Fruit fly (Drosophila melanogaster) whole organism, embryonic: ENCODE measurements around the gene CG13114.

Experiments used
- Ada2b ChIP-seq: fragments of 200-800 bp; sonication (Bioruptor generic); IDR thresholded peaks from 2 replicates; pipeline ENCODE4 v1.3.6; 2022; ENCODE audit warnings: missing biosample characterization, missing genetic modification characterization
- Adf1 ChIP-seq: fragments of 200-800 bp; sonication (Bioruptor generic); IDR thresholded peaks from 2 replicates; pipeline ENCODE4 v1.3.6; 2022; ENCODE audit warnings: missing biosample characterization, missing genetic modification characterization
- Antp ChIP-seq: fragments of 200-800 bp; sonication (Bioruptor generic); optimal IDR thresholded peaks from 3 replicates; lab custom pipeline; 2016; ENCODE audit warnings: missing biosample characterization, missing genetic modification characterization
- CG10274 ChIP-seq: fragments of 200-800 bp; sonication (Bioruptor generic); optimal IDR thresholded peaks from 3 replicates; lab custom pipeline; 2017; ENCODE audit warnings: missing biosample characterization, mild to moderate bottlenecking, missing genetic modification characterization
- CG10462 ChIP-seq: fragments of 200-800 bp; sonication (Bioruptor generic); optimal IDR thresholded peaks from 2 replicates; lab custom pipeline; 2016; ENCODE audit warnings: missing biosample characterization, missing genetic modification characterization
- CG11093 ChIP-seq: fragments of 200-800 bp; sonication (Bioruptor generic); IDR thresholded peaks from 3 replicates; pipeline ENCODE4 v1.3.6; 2022; ENCODE audit warnings: missing biosample characterization, missing genetic modification characterization
- CG14667 ChIP-seq: fragments of 200-800 bp; sonication (Bioruptor generic); IDR thresholded peaks from 2 replicates; pipeline ENCODE4 v1.3.6; 2022; ENCODE audit warnings: missing biosample characterization, missing genetic modification characterization
- CG15269 ChIP-seq: fragments of 200-800 bp; sonication (Bioruptor generic); optimal IDR thresholded peaks from 2 replicates; lab custom pipeline; 2018; ENCODE audit warnings: missing biosample characterization, mild to moderate bottlenecking, missing genetic modification characterization, moderate library complexity
- CG17568 ChIP-seq: fragments of 200-800 bp; sonication (Bioruptor generic); optimal IDR thresholded peaks from 2 replicates; lab custom pipeline; 2018; ENCODE audit warnings: missing biosample characterization, mild to moderate bottlenecking, missing genetic modification characterization, moderate library complexity
- CG17912 ChIP-seq: fragments of 200-800 bp; sonication (Bioruptor generic); optimal IDR thresholded peaks from 2 replicates; lab custom pipeline; 2018; ENCODE audit warnings: missing biosample characterization, mild to moderate bottlenecking, missing genetic modification characterization
- CG2678 ChIP-seq: fragments of 200-800 bp; sonication (Bioruptor generic); optimal IDR thresholded peaks from 3 replicates; lab custom pipeline; 2019; ENCODE audit warnings: missing biosample characterization, mild to moderate bottlenecking, missing genetic modification characterization, moderate library complexity
- CG3281 ChIP-seq: fragments of 200-800 bp; sonication (Bioruptor generic); optimal IDR thresholded peaks from 3 replicates; lab custom pipeline; 2017; ENCODE audit warnings: missing biosample characterization, mild to moderate bottlenecking, missing genetic modification characterization
- CG3407 ChIP-seq: fragments of 200-800 bp; sonication (Bioruptor generic); optimal IDR thresholded peaks from 2 replicates; lab custom pipeline; 2018; ENCODE audit warnings: missing biosample characterization, mild to moderate bottlenecking, missing genetic modification characterization
- CG7745 ChIP-seq: fragments of 200-800 bp; sonication (Bioruptor generic); optimal IDR thresholded peaks from 2 replicates; lab custom pipeline; 2018; ENCODE audit warnings: missing biosample characterization, mild to moderate bottlenecking, missing genetic modification characterization, moderate library complexity
- CG8290 ChIP-seq, 3 experiments: fragments of 200-800 bp; sonication (Bioruptor generic); optimal IDR thresholded peaks; 2 replicates each; lab custom pipeline; 2016 to 2019; ENCODE audit warnings: missing biosample characterization in 3 of 3, missing genetic modification characterization in 3 of 3, mild to moderate bottlenecking in 2 of 3, moderate library complexity in 1 of 3
- CG9437 ChIP-seq: fragments of 200-800 bp; sonication (Bioruptor generic); optimal IDR thresholded peaks from 2 replicates; lab custom pipeline; 2018; ENCODE audit warnings: missing biosample characterization, mild to moderate bottlenecking, missing genetic modification characterization
- Drgx ChIP-seq: fragments of 200-800 bp; sonication (Bioruptor generic); IDR thresholded peaks from 2 replicates; pipeline ENCODE4 v1.3.6; 2022; ENCODE audit warnings: missing biosample characterization, missing genetic modification characterization
- Eip74EF ChIP-seq, 2 experiments: fragments of 200-800 bp in 1 of 2; fragments of >200 bp in 1 of 2; sonication (Bioruptor generic) in 1 of 2; optimal IDR thresholded peaks; 2 replicates each; lab custom pipeline; 2017 to 2019; ENCODE audit warnings: missing biosample characterization in 2 of 2, missing genetic modification characterization in 2 of 2, mild to moderate bottlenecking in 1 of 2, moderate library complexity in 1 of 2
- HmgD ChIP-seq: fragments of 200-800 bp; sonication (Bioruptor generic); optimal IDR thresholded peaks from 3 replicates; lab custom pipeline; 2016; ENCODE audit warnings: missing biosample characterization, missing genetic modification characterization
- Hmr ChIP-seq: fragments of 200-800 bp; sonication (Bioruptor generic); optimal IDR thresholded peaks from 3 replicates; lab custom pipeline; 2017; ENCODE audit warnings: mild to moderate bottlenecking, missing biosample characterization, missing genetic modification reagents, missing genetic modification characterization
- Med ChIP-seq: fragments of 200-800 bp; sonication (Bioruptor generic); peaks from one replicate; lab custom pipeline; 2016; ENCODE audit warnings: missing biosample characterization, missing genetic modification characterization, mild to moderate bottlenecking, inconsistent platforms, moderate library complexity
- Mes4 ChIP-seq: fragments of 200-800 bp; sonication (Bioruptor generic); optimal IDR thresholded peaks from 2 replicates; lab custom pipeline; 2016; ENCODE audit warnings: missing biosample characterization, missing genetic modification characterization
- Myb ChIP-seq: fragments of 200-800 bp; sonication (Bioruptor generic); optimal IDR thresholded peaks from 2 replicates; lab custom pipeline; 2016; ENCODE audit warnings: missing biosample characterization, missing genetic modification characterization
- Optix ChIP-seq: fragments of 200-800 bp; sonication (Bioruptor generic); IDR thresholded peaks from 3 replicates; pipeline ENCODE4 v1.3.6; 2022; ENCODE audit warnings: missing biosample characterization, missing genetic modification characterization
- ab ChIP-seq: fragments of 200-800 bp; sonication (Bioruptor generic); optimal IDR thresholded peaks from 2 replicates; lab custom pipeline; 2016; ENCODE audit warnings: missing biosample characterization, missing genetic modification characterization
- bab2 ChIP-seq: fragments of 200-800 bp; sonication (Bioruptor generic); optimal IDR thresholded peaks from 2 replicates; lab custom pipeline; 2016; ENCODE audit warnings: missing biosample characterization, missing genetic modification characterization
- br ChIP-seq: fragments of >200 bp; optimal IDR thresholded peaks from 2 replicates; lab custom pipeline; 2017
- chn ChIP-seq: fragments of 200-800 bp; sonication (Bioruptor generic); optimal IDR thresholded peaks from 2 replicates; lab custom pipeline; 2016; ENCODE audit warnings: missing biosample characterization, missing genetic modification characterization
- ci ChIP-seq: fragments of 200-800 bp; sonication (Bioruptor generic); IDR thresholded peaks from 3 replicates; pipeline ENCODE4 v1.3.6; 2022; ENCODE audit warnings: missing biosample characterization, missing genetic modification characterization
- dati ChIP-seq: fragments of 200-800 bp; sonication (Bioruptor generic); IDR thresholded peaks from 2 replicates; pipeline ENCODE4 v1.3.6; 2022; ENCODE audit warnings: missing biosample characterization, missing genetic modification characterization
- esg ChIP-seq: fragments of 200-800 bp; sonication (Bioruptor generic); conservative IDR thresholded peaks from 2 replicates; pipeline ENCODE4 v1.3.6; 2022; ENCODE audit warnings: missing biosample characterization, missing genetic modification characterization
- exex ChIP-seq: fragments of 200-800 bp; sonication (Bioruptor generic); optimal IDR thresholded peaks from 4 replicates; lab custom pipeline; 2018; ENCODE audit warnings: missing biosample characterization, mild to moderate bottlenecking, missing genetic modification characterization, moderate library complexity
- fru ChIP-seq: fragments of >200 bp; optimal IDR thresholded peaks from 2 replicates; lab custom pipeline; 2017
- ftz-f1 ChIP-seq: fragments of 200-800 bp; sonication (Bioruptor generic); optimal IDR thresholded peaks from 2 replicates; lab custom pipeline; 2016; ENCODE audit warnings: missing biosample characterization, missing genetic modification characterization
- fu2 ChIP-seq: fragments of 200-800 bp; sonication (Bioruptor generic); optimal IDR thresholded peaks from 2 replicates; lab custom pipeline; 2016; ENCODE audit warnings: missing biosample characterization, missing genetic modification characterization
- gro ChIP-seq: fragments of 200-800 bp; sonication (Bioruptor generic); optimal IDR thresholded peaks from 2 replicates; lab custom pipeline; 2016; ENCODE audit warnings: missing biosample characterization, missing genetic modification characterization
- gsb-n ChIP-seq: fragments of 200-800 bp; sonication (Bioruptor generic); optimal IDR thresholded peaks from 3 replicates; lab custom pipeline; 2018; ENCODE audit warnings: missing biosample characterization, mild to moderate bottlenecking, missing genetic modification characterization
- hb ChIP-seq: fragments of 200-800 bp; sonication (Bioruptor generic); IDR thresholded peaks from 3 replicates; pipeline ENCODE4 v1.3.6; 2022; ENCODE audit warnings: missing biosample characterization, missing genetic modification characterization; ENCODE audit not compliant: partially characterized antibody
- lab ChIP-seq: fragments of 200-800 bp; sonication (Bioruptor generic); optimal IDR thresholded peaks from 3 replicates; lab custom pipeline; 2017; ENCODE audit warnings: missing biosample characterization, missing genetic modification characterization, mild to moderate bottlenecking, moderate library complexity, missing genetic modification reagents
- mirr ChIP-seq: fragments of 200-800 bp; sonication (Bioruptor generic); optimal IDR thresholded peaks from 3 replicates; lab custom pipeline; 2018; ENCODE audit warnings: missing biosample characterization, mild to moderate bottlenecking, missing genetic modification characterization
- nom ChIP-seq: fragments of 200-800 bp; sonication (Bioruptor generic); optimal IDR thresholded peaks from 2 replicates; lab custom pipeline; 2017; ENCODE audit warnings: missing biosample characterization, missing genetic modification characterization, mild to moderate bottlenecking, moderate library complexity, missing genetic modification reagents
- oc ChIP-seq: fragments of 200-800 bp; sonication (Bioruptor generic); optimal IDR thresholded peaks from 2 replicates; lab custom pipeline; 2018; ENCODE audit warnings: missing biosample characterization, mild to moderate bottlenecking, missing genetic modification characterization, moderate library complexity
- pita ChIP-seq: fragments of 200-800 bp; sonication (Bioruptor generic); optimal IDR thresholded peaks from 2 replicates; lab custom pipeline; 2017; ENCODE audit warnings: missing biosample characterization, mild to moderate bottlenecking, missing genetic modification characterization
- scrt ChIP-seq: fragments of 200-800 bp; sonication (Bioruptor generic); optimal IDR thresholded peaks from 2 replicates; lab custom pipeline; 2018; ENCODE audit warnings: missing biosample characterization, mild to moderate bottlenecking, missing genetic modification characterization, moderate library complexity
- sens-2 ChIP-seq: fragments of 200-800 bp; sonication (Bioruptor generic); IDR thresholded peaks from 2 replicates; pipeline ENCODE4 v1.3.6; 2022; ENCODE audit warnings: missing biosample characterization, missing genetic modification characterization
- sim ChIP-seq: fragments of 200-800 bp; sonication (Bioruptor generic); IDR thresholded peaks from 2 replicates; pipeline ENCODE4 v1.3.6; 2022; ENCODE audit warnings: missing biosample characterization, missing genetic modification characterization
- tin ChIP-seq: fragments of 200-800 bp; sonication (Bioruptor generic); optimal IDR thresholded peaks from 3 replicates; lab custom pipeline; 2016; ENCODE audit warnings: missing biosample characterization, missing genetic modification characterization
- unpg ChIP-seq: fragments of 200-800 bp; sonication (Bioruptor generic); optimal IDR thresholded peaks from 3 replicates; lab custom pipeline; 2018; ENCODE audit warnings: missing biosample characterization, mild to moderate bottlenecking, missing genetic modification characterization, moderate library complexity
- vvl ChIP-seq: fragments of 200-800 bp; sonication (Bioruptor generic); IDR thresholded peaks from 2 replicates; pipeline ENCODE4 v1.3.6; 2022; ENCODE audit warnings: missing biosample characterization, missing genetic modification characterization

Gene CG13114

DNA sequence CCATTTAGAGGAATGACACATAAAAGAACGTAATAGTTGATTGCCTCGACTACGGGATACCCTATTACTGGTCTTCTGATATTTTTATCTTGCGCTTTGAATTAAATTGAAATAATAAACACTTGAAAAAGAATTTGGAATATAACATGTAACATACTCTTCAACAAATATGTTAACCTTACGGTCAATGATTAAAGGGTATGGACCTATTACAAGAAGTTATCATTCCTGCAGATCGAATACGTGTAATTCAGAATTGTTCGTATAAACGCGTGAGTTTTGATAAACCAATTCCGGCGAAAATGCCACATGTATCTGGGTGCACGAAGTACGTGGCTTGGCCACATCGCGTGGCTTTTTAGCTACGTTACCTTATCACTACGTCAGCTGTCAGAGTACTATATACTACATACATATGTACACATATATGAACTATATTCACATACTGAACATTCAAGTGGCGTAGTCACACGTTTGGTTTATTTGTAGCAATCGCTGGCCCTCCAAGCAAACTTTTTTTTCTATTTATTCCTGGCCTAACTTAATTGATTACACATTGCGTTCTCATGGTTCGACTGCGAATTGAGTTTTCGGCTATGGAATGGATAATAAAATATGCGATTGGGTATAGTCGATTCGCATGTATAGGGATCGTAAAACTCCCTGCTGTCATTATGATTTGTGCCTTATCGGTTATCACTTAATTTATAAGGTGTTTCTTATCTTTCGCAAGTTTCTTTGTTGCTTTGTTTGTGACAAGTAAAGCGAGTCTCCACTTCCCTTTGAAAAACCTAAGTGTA, 47.2 kb upstream of the CG13114 start (continued):
- TF ChIP-seq mirr (GFP tag; lab: Kevin White, UChicago), result peak; percentile 83
- no peak for TF ChIP-seq Mes4 (GFP tag; lab: Kevin White, UChicago)
- TF ChIP-seq Hmr, result peak; percentile 40
- no peak for TF ChIP-seq gsb-n (tag; lab: Kevin White, UChicago)
- TF ChIP-seq CG11093 (GFP tag; lab: Robert Waterston, UW), result peak; percentile 46; the same call in 1 of the 3 replicates
- TF ChIP-seq Myb (GFP tag; lab: Kevin White, UChicago), result peak; percentile 27
- TF ChIP-seq vvl, result peak; percentile 84
- TF ChIP-seq chn (GFP tag; lab: Kevin White, UChicago), result peak; percentile 12
- peak; percentile 58 for TF ChIP-seq Ada2b
- no peak for TF ChIP-seq fru
- no peak for TF ChIP-seq fu2
- peak; percentile 76 for TF ChIP-seq bab2 (GFP tag; lab: Kevin White, UChicago)
- peak in 1 of 2 experiments; percentile 60 for TF ChIP-seq Eip74EF (GFP tag; optimal IDR thresholded peaks at IDR 0.05; lab: Kevin White, UChicago)
- peak; percentile 20 for TF ChIP-seq scrt (GFP tag; lab: Kevin White, UChicago)
- 0 out of 2 replicates have a peak, but pooled peaks have one; percentile 9 for TF ChIP-seq CG14667 (GFP tag; lab: Robert Waterston, UW)
- TF ChIP-seq ci (GFP tag; lab: Robert Waterston, UW), result peak; percentile 57; the same call in 2 of the 3 replicates
- no peak for TF ChIP-seq hb (GFP tag; lab: Robert Waterston, UW)
- TF ChIP-seq pita (GFP tag; lab: Kevin White, UChicago), result no peak
- peak; percentile 32 for TF ChIP-seq CG15269 (tag; lab: Kevin White, UChicago)
- TF ChIP-seq CG17912 (GFP tag; lab: Kevin White, UChicago), result no peak
- no peak for TF ChIP-seq CG7745 (tag; lab: Kevin White, UChicago)
- TF ChIP-seq unpg, result peak; percentile 46
- TF ChIP-seq CG2678 (tag; lab: Kevin White, UChicago), result peak; percentile 78
- TF ChIP-seq CG10274, result peak; percentile 37
- TF ChIP-seq sens-2 (GFP tag; lab: Robert Waterston, UW), result no peak
- peak; percentile 45; the same call in 1 of the 2 replicates for TF ChIP-seq sim (GFP tag; lab: Robert Waterston, UW)
- TF ChIP-seq ab (GFP tag; lab: Kevin White, UChicago), result no peak
- TF ChIP-seq HmgD (GFP tag; lab: Kevin White, UChicago), result no peak
- TF ChIP-seq CG3407 (GFP tag; lab: Kevin White, UChicago), result no peak
- peak; percentile 91 for TF ChIP-seq Med
- no peak for TF ChIP-seq Optix
- TF ChIP-seq Drgx, result peak; percentile 43
- TF ChIP-seq gro (GFP tag; lab: Kevin White, UChicago), result peak; percentile 52
- TF ChIP-seq CG17568 (GFP tag; lab: Kevin White, UChicago), result peak; percentile 0
- peak; percentile 3 for TF ChIP-seq Antp
- peak; percentile 20 for TF ChIP-seq CG10462
- peak; percentile 74 for TF ChIP-seq CG3281 (GFP tag; lab: Kevin White, UChicago)
- no peak for TF ChIP-seq CG8290 (GFP tag; optimal IDR thresholded peaks at IDR 0.05; lab: Kevin White, UChicago)
- TF ChIP-seq CG8290 (tag; optimal IDR thresholded peaks at IDR 0.05; lab: Kevin White, UChicago), result peak in 1 of 2 experiments; percentile 72
- peak; percentile 93 for TF ChIP-seq exex (tag; lab: Kevin White, UChicago)
- TF ChIP-seq br (lab: Kevin White, UChicago), result no peak
- peak; percentile 46 for TF ChIP-seq tin (GFP tag; lab: Kevin White, UChicago)
- no peak for TF ChIP-seq oc (tag; lab: Kevin White, UChicago)
- TF ChIP-seq lab (GFP tag; lab: Kevin White, UChicago), result peak; percentile 71
- no peak for TF ChIP-seq dati (GFP tag; lab: Robert Waterston, UW)
- TF ChIP-seq nom (GFP tag; lab: Kevin White, UChicago), result no peak
- TF ChIP-seq esg (GFP tag; lab: Robert Waterston, UW), result 0 out of 2 replicates have a peak, but pooled peaks have one; percentile 34
- peak; percentile 62 for TF ChIP-seq CG9437 (GFP tag; lab: Kevin White, UChicago)
- TF ChIP-seq Adf1, result peak; percentile 24; the same call in 1 of the 2 replicates
- TF ChIP-seq ftz-f1, result no peak
